Fruit fly (Drosophila melanogaster) whole organism, larva: ENCODE measurements around the gene Cyp4d8.
"Not testable (repeated sequence)": the region's sequence is repeated elsewhere in the genome, so short reads cannot be mapped to it uniquely, and the experiment has no call there.

Experiments used
- noc ChIP-seq: fragments of 200-800 bp; sonication (Bioruptor generic); optimal IDR thresholded peaks from 3 replicates; lab custom pipeline; 2019; ENCODE audit warnings: missing biosample characterization, mild to moderate bottlenecking, missing genetic modification characterization, moderate library complexity

Cyp4d8 gene

DNA sequence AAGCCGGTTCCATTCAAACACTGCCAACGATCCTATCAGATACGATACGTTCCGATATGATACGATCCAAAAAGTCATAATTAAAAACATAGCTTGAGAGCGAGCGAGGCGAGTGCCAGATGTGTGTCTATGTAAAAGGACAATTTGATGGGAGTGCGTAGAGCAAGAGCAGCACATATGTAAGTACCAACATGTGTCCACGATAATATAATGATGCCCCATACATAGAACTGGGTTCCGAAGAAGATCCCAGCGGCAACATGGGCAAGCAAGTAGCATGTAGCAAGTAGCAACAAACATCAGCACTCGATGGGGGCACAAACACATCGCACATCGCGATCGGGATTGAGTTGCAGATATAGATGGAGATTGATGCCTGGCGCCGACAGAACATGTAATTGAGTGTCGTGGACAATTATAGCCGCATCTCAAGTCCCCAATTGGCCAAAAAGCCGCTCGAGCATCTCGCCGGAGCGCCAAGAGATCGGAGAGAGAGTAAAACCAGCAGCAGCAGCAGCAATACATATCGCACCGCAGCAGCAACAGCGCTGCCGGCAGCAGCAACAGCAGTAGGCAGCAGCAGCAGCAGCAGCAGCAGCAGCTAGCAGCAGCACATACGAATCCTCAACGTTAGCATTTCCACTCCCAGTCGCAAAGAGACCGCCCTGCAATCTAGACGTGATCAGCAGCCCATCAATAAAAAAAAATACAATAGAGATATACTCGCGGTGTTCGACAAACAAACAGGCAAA lies 22.5 kb upstream of the Cyp4d8 start, which contains the start of gene ltl:
Gene ltl, plus strand, starts transcription at position 647 of the 752 bp plus-strand sequence.
- TF ChIP-seq noc, result no peak

DNA sequence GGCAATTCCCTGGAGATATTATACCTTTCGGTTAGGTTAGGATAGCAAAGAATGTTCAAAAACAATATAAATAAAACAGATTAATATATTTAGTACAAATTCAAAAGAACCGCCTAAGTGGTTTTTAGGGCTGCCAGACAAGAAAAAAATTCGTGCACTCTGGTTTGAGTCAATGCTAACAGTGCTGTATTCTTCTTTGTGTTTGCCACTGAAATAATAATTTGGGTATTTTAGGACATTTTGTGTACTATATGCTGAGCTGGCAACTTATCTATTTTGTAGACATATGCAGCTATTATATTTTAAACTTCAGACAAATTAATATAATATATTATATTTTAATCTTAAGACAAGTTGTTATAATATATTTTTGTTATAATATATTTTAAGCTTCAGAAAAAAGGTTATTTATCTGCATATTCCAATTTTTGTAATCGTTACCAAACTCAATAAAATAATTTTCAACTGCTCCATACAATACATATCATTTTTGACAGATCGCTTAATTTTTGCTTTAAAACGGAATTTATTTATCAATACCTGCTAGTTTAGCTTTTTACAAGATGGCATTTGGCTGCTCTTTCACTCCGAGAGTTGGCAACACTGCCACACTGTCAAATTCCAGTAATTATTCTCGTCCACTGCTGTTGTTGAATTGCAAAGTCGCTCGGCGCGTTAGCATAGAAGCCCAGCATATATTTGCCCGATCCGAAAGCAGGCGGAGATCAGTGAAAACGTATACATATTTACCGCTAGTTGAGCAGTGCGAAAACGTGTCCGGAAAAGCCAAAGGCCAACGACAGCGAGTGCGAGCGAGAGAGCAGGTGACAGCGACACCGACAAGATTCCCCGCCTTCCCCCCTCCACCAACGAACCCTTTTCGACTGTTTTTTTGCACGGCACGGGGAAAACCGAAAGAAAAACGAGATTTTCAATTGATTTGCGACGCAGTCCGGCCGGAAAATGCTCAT lies 14.7 kb upstream of the Cyp4d8 start, which contains the start of gene CG7546:
Gene CG7546, plus strand, starts transcription at position 573 of the 971 bp plus-strand sequence.
- peak; percentile 4 for TF ChIP-seq noc

DNA sequence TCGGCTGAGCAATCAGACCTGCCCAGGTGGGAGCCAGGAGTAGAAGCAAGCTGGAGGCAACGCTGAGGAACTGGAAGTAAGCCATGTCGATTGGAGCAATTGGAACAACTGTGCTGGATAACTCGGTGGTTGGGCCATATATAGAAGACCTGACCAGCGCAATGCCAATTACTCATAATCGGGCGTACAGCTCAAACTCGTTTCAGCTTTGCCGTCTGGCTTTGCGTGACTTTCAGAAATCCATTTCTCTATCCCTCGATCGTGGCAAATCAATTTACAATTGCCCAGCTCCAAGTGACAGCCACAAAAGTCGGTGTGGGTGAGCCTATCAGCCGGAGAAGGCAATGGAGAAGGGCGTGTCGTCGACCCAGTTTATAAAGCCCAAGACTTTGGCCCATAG lies 10.1 kb upstream of the Cyp4d8 start, which contains the start of gene CG7548:
Gene CG7548, minus strand, starts transcription at position 101 of the 400 bp plus-strand sequence.
- no peak for TF ChIP-seq noc

DNA sequence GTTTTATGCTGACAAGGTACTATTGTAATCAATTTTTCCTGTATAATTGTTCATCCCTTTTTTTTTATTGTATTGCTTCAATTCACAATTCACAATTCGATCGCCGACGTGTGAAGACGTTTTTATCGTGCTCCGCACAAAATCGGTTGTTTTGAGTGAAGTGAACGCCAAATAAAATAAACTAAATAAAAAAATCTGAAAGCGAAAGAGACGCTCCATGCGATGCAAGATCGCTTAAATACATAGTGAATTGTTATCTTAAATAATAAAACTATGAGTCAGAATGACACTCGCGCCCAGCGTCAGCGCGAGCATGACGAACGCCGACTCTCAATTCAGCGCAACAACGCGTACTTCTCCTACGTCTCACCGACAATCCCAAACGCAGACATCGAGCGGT lies 2.7 kb upstream of the Cyp4d8 start, which contains the start of gene CG8539:
Gene CG8539, minus strand, starts transcription at position 101 of the 400 bp plus-strand sequence.
- TF ChIP-seq noc, result not testable (repeated sequence)

DNA sequence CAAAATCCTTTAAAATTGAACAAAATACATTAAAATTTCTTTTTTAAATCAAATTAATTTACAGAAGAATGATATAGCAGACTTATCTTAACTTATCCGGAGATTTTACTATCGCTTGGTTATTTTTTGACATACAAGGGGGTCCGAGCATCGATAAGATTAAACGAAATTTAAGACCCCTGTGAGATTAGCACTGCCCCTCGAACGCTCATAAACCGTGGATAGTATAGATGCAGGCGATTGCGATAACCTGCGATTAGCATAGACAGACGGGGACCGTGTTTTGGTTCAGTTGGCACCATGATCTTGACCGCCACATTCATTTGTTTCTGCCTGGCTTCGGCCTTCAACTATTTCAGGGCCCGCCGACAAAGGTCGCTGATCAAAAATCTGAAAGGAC lies 4.4 kb downstream of the Cyp4d8 start, which contains the start of gene Cyp316a1:
Gene Cyp316a1, plus strand, starts transcription at position 301 of the 400 bp plus-strand sequence.
- TF ChIP-seq noc, result no peak

DNA sequence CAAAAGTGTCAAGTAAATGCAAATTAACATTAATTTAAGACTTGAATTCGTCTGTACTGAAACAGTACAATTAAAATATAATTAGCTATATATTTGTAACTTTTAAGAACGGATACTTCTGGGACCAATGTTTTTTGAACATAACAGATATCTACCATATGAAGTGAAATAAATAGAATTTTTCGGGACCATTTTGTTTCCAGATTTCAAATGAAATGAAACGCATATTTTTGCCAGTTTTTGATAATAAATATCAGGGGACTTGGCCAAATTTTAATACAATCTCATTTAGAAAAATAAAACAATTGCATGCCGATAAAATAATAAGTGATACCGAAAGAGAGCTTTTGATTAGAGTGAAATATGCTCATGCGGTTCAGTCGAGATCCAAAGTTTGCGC lies 10.3 kb downstream of the Cyp4d8 start, which contains the start of gene mthl6:
Gene mthl6, plus strand, starts transcription at position 301 of the 400 bp plus-strand sequence.
- no peak for TF ChIP-seq noc

DNA sequence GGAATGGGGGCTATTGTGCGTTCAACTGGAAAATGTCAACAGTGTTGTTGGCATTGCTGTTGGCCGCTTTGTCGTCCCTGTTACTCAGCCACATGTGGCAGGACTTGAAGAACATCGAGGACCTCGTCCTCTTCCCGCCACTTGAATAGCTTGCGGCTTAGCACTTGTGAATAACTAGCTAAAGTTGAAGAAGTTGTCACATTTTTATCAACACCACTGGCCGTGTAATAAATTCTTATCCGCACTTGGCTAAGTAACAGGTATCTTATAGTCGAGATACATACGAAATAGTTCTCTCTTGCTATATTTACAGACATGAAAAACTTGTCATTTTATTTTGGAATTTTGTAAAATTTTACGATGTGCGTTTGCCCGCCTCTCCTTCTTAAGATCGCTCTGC lies 20.7 kb downstream of the Cyp4d8 start, which contains the start of gene CG43292:
Gene CG43292, plus strand, starts transcription at position 301 of the 400 bp plus-strand sequence.
- TF ChIP-seq noc, result no peak

DNA sequence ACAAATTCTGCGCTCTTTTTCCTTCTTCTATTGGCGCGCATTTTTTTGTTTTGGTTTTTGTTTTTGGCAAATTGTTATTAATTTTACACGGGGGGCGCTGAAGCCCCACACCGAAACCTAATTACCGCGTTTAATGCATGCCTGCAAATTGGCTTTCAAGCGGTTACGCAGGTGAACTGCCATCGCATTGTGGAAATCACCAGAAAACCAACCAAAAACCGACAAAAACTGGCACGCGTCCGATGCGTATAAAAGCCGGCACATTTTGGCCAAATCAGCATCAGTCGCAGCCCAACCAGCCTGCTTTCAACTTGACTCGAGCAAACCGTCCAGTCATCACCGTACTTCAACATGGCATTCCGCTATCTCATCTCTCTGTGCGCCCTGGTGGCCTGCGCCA lies 24.7 kb downstream of the Cyp4d8 start, which contains the start of gene CG8541:
Gene CG8541, plus strand, starts transcription at position 301 of the 400 bp plus-strand sequence.
- TF ChIP-seq noc, result no peak

DNA sequence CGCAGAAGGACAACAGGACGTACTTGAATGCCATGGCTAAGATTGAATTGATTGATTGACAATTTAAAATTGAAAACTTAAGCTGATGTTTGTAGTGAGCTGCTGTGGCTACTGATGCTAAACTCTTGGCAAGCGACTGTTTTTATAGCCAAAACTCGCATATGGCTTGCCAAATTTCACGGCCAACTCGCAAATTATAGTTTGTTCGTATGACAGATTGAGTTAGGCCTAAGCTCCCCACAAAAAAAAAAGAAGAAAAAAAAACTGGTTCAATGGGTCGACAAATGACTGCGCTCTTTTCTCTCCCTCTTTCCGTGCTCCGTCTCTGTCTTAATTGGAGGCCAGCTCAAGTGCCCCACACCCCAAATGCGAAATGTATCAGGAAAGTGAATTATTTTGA lies 25.8 kb downstream of the Cyp4d8 start, which contains the start of gene CG8543:
Gene CG8543, minus strand, starts transcription at position 101 of the 400 bp plus-strand sequence.
- no peak for TF ChIP-seq noc

DNA sequence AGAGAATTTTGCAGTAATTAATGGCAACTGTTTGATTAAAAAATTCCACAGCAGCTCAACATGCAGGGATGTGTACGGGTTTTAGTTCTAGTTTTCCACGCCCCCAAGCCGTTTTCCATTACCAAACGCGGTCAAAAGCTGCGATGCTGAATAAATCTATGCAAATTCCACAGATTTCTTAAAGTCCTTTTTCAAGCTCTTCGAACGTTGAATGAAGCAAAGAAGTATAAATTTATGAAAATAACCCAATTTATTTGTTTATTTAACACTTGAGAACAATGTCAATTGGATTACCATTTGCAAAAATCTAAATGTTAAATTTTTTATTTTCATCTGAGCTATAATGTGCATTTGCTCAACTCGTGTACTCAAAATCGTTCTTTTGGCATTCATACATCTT lies 30.8 kb downstream of the Cyp4d8 start, which contains the start of the genes CG42660, CG42661 and Tsp66A:
Gene CG42660, plus strand, starts transcription at position 301 of the 400 bp plus-strand sequence.
Gene CG42661, plus strand, starts transcription at position 301 of the 400 bp plus-strand sequence.
Gene Tsp66A, plus strand, starts transcription at position 301 of the 400 bp plus-strand sequence.
- TF ChIP-seq noc, result no peak

DNA sequence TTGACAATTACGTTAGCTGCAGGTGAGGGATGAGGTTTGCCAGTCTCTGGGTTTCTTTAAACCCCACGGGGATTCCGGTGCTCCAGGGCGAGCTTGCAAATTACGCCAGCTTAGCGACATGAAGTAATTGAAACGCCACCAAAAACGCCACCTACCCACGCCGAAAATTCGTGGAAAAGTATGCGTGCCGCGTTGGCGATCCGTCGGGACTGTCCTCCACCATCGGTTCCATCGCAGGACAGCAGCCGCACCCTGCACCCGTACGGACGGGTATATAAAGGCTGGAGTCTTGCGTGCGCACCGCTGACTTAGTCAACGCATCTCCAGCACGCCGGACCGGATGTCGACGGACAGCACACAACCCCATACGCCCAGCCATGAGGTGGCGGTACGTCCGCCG lies 40.1 kb downstream of the Cyp4d8 start, which contains the start of gene ppk26:
Gene ppk26, plus strand, starts transcription at position 301 of the 400 bp plus-strand sequence.
- no peak for TF ChIP-seq noc

DNA sequence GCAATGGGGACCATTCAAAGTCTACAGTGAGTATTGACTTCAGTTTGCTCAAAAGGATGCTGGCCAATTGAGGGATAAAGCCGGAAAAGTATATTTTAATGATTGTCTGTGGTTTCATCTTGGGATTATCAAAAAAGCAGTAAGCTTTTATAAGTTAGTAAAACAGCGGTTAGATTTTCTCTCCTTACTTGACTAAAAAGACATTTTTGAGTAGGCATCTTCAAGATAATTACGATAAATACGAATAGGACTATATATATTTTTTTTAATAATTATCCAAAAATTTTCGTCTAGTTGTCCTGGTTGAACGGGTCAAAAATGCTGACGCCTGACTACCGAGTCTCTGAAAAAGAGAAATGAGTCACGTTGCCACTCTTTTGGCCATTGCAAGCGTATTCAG lies 45.4 kb downstream of the Cyp4d8 start, which contains the start of gene CG33278:
Gene CG33278, plus strand, starts transcription at position 301 of the 400 bp plus-strand sequence.
- TF ChIP-seq noc, result no peak

DNA sequence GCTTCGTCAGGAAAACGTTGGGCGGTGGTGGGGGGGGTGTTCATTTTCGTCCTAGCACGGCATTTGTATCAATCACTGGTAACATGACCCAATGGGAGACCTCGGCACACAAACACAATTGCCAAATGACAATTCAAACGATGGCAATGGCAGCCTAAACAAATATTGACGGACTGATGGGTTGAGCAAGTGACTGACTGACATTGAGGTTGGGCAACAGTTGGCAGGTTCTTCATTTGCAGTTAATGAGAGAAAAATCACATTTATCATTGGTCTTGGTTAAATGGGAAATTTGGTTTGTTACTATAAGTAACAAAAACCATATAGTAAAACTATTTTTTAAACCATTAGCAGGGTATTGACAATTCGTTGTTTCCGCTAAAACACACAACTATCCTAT lies 46.9 kb downstream of the Cyp4d8 start:
- no peak for TF ChIP-seq noc
